Worm (Caenorhabditis elegans): ENCODE measurements around the gene R10E9.4.

DNA sequence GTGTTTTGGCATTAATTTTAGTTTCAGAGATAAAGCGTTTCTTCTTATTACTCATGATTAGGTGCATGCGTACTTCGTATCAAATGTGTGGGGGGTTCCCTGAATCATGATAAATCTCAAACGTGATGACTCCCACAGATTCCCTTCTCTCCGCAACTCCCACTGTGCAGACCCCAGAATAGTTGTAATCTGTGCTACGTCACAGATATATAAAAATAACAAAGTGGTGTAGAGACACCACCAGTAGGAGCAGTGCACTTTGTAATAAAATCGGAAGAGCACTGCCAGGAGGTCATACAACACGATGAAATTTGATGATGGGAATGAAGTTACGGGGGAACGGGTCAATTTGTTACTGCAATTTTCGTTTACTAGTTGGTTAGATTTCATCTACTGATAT, 18.8 kb upstream of the R10E9.4 start:
- TF ChIP-seq cog-1 (tag; optimal IDR thresholded peaks at IDR 0.05) (no peak), ztf-23 (GFP tag; IDR thresholded peaks at IDR 0.05) (no peak), klf-2 (GFP tag; conservative IDR thresholded peaks at IDR 0.05) (no peak), tab-1 (GFP tag; IDR thresholded peaks at IDR 0.05) (no peak), ref-1 (GFP tag; conservative IDR thresholded peaks at IDR 0.05) (no peak), med-1 (GFP tag; optimal IDR thresholded peaks at IDR 0.05; ENCODE audit: insufficient read depth) (no peak)

Data from whole organism, midembryonic.